Worm (Caenorhabditis elegans): Measurements from ENCODE around the gene fut-5.

ce11 chrII:4667572-4667971 is at the start of gene fut-5:
- TF ChIP-seq klf-2 (GFP tag; conservative IDR thresholded peaks at IDR 0.05), result no peak
- TF ChIP-seq cog-1 (tag; optimal IDR thresholded peaks at IDR 0.05), result no peak
- TF ChIP-seq tab-1 (GFP tag; IDR thresholded peaks at IDR 0.05), result no peak
- TF ChIP-seq flt-1 (GFP tag; IDR thresholded peaks at IDR 0.05), result no peak
- no peak for TF ChIP-seq ztf-23 (GFP tag; IDR thresholded peaks at IDR 0.05)
